Fruit fly (Drosophila melanogaster): ENCODE results near the gene ninaB.
A peak's percentile ranks its signal among the peaks of the same experiment; 100 is the strongest.

DNA sequence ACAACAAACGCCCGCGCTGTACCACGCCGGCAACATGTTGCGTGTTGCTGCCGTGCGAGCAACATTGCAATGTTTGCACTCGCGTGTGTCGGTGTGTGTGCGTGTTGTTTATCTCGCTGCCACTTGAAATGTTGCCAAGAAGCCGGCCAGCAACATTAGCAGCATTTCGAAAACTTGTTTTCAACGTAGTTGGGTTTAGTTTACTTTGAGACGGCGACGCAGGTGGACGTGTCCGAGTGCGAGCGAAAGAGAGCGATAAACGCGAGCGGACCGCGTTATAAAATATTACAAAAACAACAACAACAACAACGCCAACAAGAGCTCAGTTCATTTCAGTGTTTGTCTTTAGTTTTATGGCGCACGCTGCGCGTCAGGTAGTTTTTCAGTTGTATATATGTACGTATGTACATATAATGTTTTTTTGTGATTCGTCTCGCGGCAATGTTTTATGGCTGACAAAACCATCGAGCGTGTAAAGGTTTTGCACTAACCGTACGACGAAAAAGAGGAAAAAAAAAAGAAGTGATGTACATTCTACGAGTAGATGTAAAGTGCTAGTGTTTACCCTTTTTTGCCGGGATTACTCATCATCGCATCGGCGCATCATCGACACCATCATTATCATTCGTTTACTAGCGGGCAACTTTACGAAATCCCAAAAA lies 14.8 kb downstream of the ninaB start, which contains the start of gene kmr:
- TF ChIP-seq CG10348 (GFP tag; IDR thresholded peaks at IDR 0.05) (no peak), CG8301 (tag; optimal IDR thresholded peaks at IDR 0.05) (no peak), D1 (tag; optimal IDR thresholded peaks at IDR 0.05) (no peak), Pif1A (GFP tag; optimal IDR thresholded peaks at IDR 0.05) (peak; percentile 63), CG34367 (tag; optimal IDR thresholded peaks at IDR 0.05) (no peak), CG32121 (GFP tag; IDR thresholded peaks at IDR 0.05) (peak; percentile 50), CG17806 (tag; optimal IDR thresholded peaks at IDR 0.05) (no peak), CG9948 (tag; optimal IDR thresholded peaks at IDR 0.05) (no peak)
